Worm (Caenorhabditis elegans) whole organism, L4 larva: ENCODE measurements around the gene str-111.

ENCODE experiments used
- D1046.2 ChIP-seq: fragments of 200-800 bp; sonication (Bioruptor generic); IDR thresholded peaks from 2 replicates; pipeline ENCODE4 v1.3.6; 2022; ENCODE audit warnings: missing genetic modification characterization, missing compliant biosample characterization
- F10B5.3 ChIP-seq: sonication (generic microtip); optimal IDR thresholded peaks from 2 replicates; lab custom pipeline; 2016; ENCODE audit warnings: mild to moderate bottlenecking, missing genetic modification characterization, missing compliant biosample characterization
- F26F4.8 ChIP-seq: fragments of 200-800 bp; sonication (Bioruptor generic); conservative IDR thresholded peaks from 2 replicates; pipeline ENCODE4 v1.3.6; 2022; ENCODE audit warnings: missing genetic modification characterization, missing compliant biosample characterization
- F37D6.2 ChIP-seq: sonication (generic microtip); optimal IDR thresholded peaks from 2 replicates; lab custom pipeline; 2016; ENCODE audit warnings: mild to moderate bottlenecking, missing genetic modification characterization, missing compliant biosample characterization
- F44E2.7 ChIP-seq: fragments of 200-800 bp; sonication (Bioruptor generic); IDR thresholded peaks from 2 replicates; pipeline ENCODE4 v2.1.2; 2022; ENCODE audit warnings: missing genetic modification characterization, missing compliant biosample characterization
- T26A8.4 ChIP-seq: fragments of 200-800 bp; sonication (Bioruptor generic); IDR thresholded peaks from 2 replicates; pipeline ENCODE4 v1.3.6; 2022; ENCODE audit warnings: missing genetic modification characterization, missing compliant biosample characterization
- Y48G9A.11 ChIP-seq: fragments of 200-800 bp; sonication (Bioruptor generic); IDR thresholded peaks from 2 replicates; pipeline ENCODE4 v1.3.6; 2022; ENCODE audit warnings: missing genetic modification reagents, missing genetic modification characterization, missing compliant biosample characterization
- Y75B8A.6 ChIP-seq: fragments of 200-800 bp; sonication (Bioruptor generic); IDR thresholded peaks from 2 replicates; pipeline ENCODE4 v1.3.6; 2022; ENCODE audit warnings: missing genetic modification reagents, missing genetic modification characterization, missing compliant biosample characterization
- aha-1 ChIP-seq: fragments of 150-350 bp; peaks from one replicate; lab custom pipeline; 2014; ENCODE audit warnings: missing biosample characterization, missing genetic modification characterization
- aly-2 ChIP-seq: sonication (generic microtip); optimal IDR thresholded peaks from 2 replicates; lab custom pipeline; 2018; ENCODE audit warnings: missing biosample characterization, missing genetic modification characterization
- arid-1 ChIP-seq: fragments of 200-800 bp; sonication (Bioruptor generic); conservative IDR thresholded peaks from 2 replicates; pipeline ENCODE4 v1.3.6; 2022; ENCODE audit warnings: missing genetic modification reagents, missing genetic modification characterization, missing compliant biosample characterization
- ceh-20 ChIP-seq: fragments of 200-800 bp; sonication (Bioruptor generic); IDR thresholded peaks from 2 replicates; pipeline ENCODE4 v1.3.6; 2022; ENCODE audit warnings: missing genetic modification reagents, missing genetic modification characterization, missing compliant biosample characterization
- ceh-32 ChIP-seq: sonication (generic microtip); optimal IDR thresholded peaks from 2 replicates; lab custom pipeline; 2016; ENCODE audit warnings: mild to moderate bottlenecking, missing genetic modification characterization, missing compliant biosample characterization; ENCODE audit not compliant: poor library complexity
- cey-2 ChIP-seq: sonication (generic microtip); optimal IDR thresholded peaks from 3 replicates; lab custom pipeline; 2017; ENCODE audit warnings: missing genetic modification characterization, mild to moderate bottlenecking, missing compliant biosample characterization, antibody characterized with exemption, borderline replicate concordance; ENCODE audit not compliant: insufficient read depth
- dmd-6 ChIP-seq: fragments of 200-800 bp; sonication (Bioruptor generic); IDR thresholded peaks from 2 replicates; pipeline ENCODE4 v1.3.6; 2022; ENCODE audit warnings: missing genetic modification reagents, missing genetic modification characterization, missing compliant biosample characterization
- duxl-1 ChIP-seq: sonication (generic microtip); optimal IDR thresholded peaks from 2 replicates; lab custom pipeline; 2016; ENCODE audit warnings: mild to moderate bottlenecking, missing genetic modification characterization, moderate library complexity, missing compliant biosample characterization; ENCODE audit not compliant: poor library complexity
- fos-1 ChIP-seq: fragments of 150-350 bp; optimal IDR thresholded peaks from 2 replicates; lab custom pipeline; 2014; ENCODE audit warnings: missing biosample characterization, missing genetic modification characterization
- gei-8 ChIP-seq: fragments of 200-800 bp; sonication (Bioruptor generic); optimal IDR thresholded peaks from 2 replicates; lab custom pipeline; 2018; ENCODE audit warnings: mild to moderate bottlenecking, missing genetic modification characterization, missing compliant biosample characterization
- hlh-11 ChIP-seq: fragments of 200-800 bp; sonication (Bioruptor generic); optimal IDR thresholded peaks from 2 replicates; lab custom pipeline; 2018; ENCODE audit warnings: mild to moderate bottlenecking, missing genetic modification characterization, missing compliant biosample characterization
- lin-29 ChIP-seq: fragments of 200-800 bp; sonication (Bioruptor generic); IDR thresholded peaks from 2 replicates; pipeline ENCODE4 v1.3.6; 2022; ENCODE audit warnings: missing genetic modification reagents, missing genetic modification characterization, missing compliant biosample characterization
- lin-38 ChIP-seq: fragments of 200-800 bp; sonication (Bioruptor generic); IDR thresholded peaks from 2 replicates; pipeline ENCODE4 v1.3.6; 2022; ENCODE audit warnings: missing genetic modification reagents, missing genetic modification characterization, missing compliant biosample characterization
- madf-5 ChIP-seq, 2 experiments: fragments of 200-800 bp; sonication (Bioruptor generic); IDR thresholded peaks; 2 replicates each; pipeline ENCODE4 v1.3.6; 2022; ENCODE audit warnings: missing compliant biosample characterization in 2 of 2, missing genetic modification characterization in 2 of 2
- mdt-29 ChIP-seq: fragments of 200-800 bp; sonication (Bioruptor generic); IDR thresholded peaks from 2 replicates; pipeline ENCODE4 v1.3.6; 2022; ENCODE audit warnings: missing genetic modification reagents, missing genetic modification characterization, missing compliant biosample characterization
- nhr-10 ChIP-seq: fragments of 150-350 bp; optimal IDR thresholded peaks from 2 replicates; lab custom pipeline; 2014; ENCODE audit warnings: missing biosample characterization, missing genetic modification characterization
- nhr-102 ChIP-seq: sonication (generic microtip); optimal IDR thresholded peaks from 2 replicates; lab custom pipeline; 2016; ENCODE audit warnings: mild to moderate bottlenecking, missing genetic modification characterization, moderate library complexity, missing compliant biosample characterization
- nhr-111 ChIP-seq: fragments of 200-800 bp; sonication (Bioruptor generic); optimal IDR thresholded peaks from 2 replicates; lab custom pipeline; 2018; ENCODE audit warnings: mild to moderate bottlenecking, missing genetic modification characterization, missing compliant biosample characterization
- nhr-25 ChIP-seq: sonication (generic microtip); optimal IDR thresholded peaks from 2 replicates; lab custom pipeline; 2017; ENCODE audit warnings: missing genetic modification characterization, mild to moderate bottlenecking, missing compliant biosample characterization, antibody characterized with exemption, moderate library complexity, borderline replicate concordance; ENCODE audit not compliant: insufficient read depth
- nhr-41 ChIP-seq: fragments of 200-800 bp; sonication (Bioruptor generic); IDR thresholded peaks from 2 replicates; pipeline ENCODE4 v1.3.6; 2022; ENCODE audit warnings: missing genetic modification reagents, missing genetic modification characterization, missing compliant biosample characterization
- pha-4 ChIP-seq, 2 experiments: fragments of 150-350 bp in 1 of 2; fragments of 200-800 bp in 1 of 2; sonication (Bioruptor generic) in 1 of 2; IDR thresholded peaks in 1 of 2; optimal IDR thresholded peaks in 1 of 2; 2 replicates each; pipeline versions ENCODE4 v1.3.6 to Lab custom; 2014 to 2022; ENCODE audit warnings: missing genetic modification characterization in 2 of 2, missing genetic modification reagents in 2 of 2, missing biosample characterization in 1 of 2, missing compliant biosample characterization in 1 of 2
- sdz-12 ChIP-seq: fragments of 200-800 bp; sonication (Bioruptor generic); optimal IDR thresholded peaks from 2 replicates; lab custom pipeline; 2018; ENCODE audit warnings: mild to moderate bottlenecking, missing genetic modification characterization, missing compliant biosample characterization
- spr-1 ChIP-seq: sonication (generic microtip); optimal IDR thresholded peaks from 2 replicates; lab custom pipeline; 2016; ENCODE audit warnings: mild to moderate bottlenecking, missing genetic modification characterization, missing compliant biosample characterization
- tag-97 ChIP-seq: fragments of 200-800 bp; sonication (Bioruptor generic); IDR thresholded peaks from 2 replicates; pipeline ENCODE4 v1.3.6; 2022; ENCODE audit warnings: missing genetic modification characterization, missing compliant biosample characterization
- unc-62 ChIP-seq, 3 experiments: fragments of 150-350 bp in 1 of 3; sonication (generic microtip); optimal IDR thresholded peaks in 2 of 3; peaks in 1 of 3; 1 replicate in 1 of 3; 2 replicates in 2 of 3; lab custom pipeline; 2014 to 2017; ENCODE audit warnings: missing biosample characterization in 3 of 3, missing genetic modification characterization in 3 of 3, missing genetic modification reagents in 3 of 3, missing genotype in 1 of 3
- zag-1 ChIP-seq: fragments of 150-350 bp; optimal IDR thresholded peaks from 2 replicates; lab custom pipeline; 2014; ENCODE audit warnings: missing biosample characterization, missing genetic modification characterization

Gene str-111

ce11 chrV:16174109-16174508 lies 5.2 kb upstream of the str-111 start:
- TF ChIP-seq spr-1 (tag; lab: Kevin White, UChicago) (no peak), T26A8.4 (GFP tag; lab: Robert Waterston, UW) (no peak), F26F4.8 (GFP tag; lab: Robert Waterston, UW) (no peak), nhr-25 (no peak), lin-29 (GFP tag; lab: Robert Waterston, UW) (no peak), F37D6.2 (tag; lab: Kevin White, UChicago) (no peak), zag-1 (tag; lab: Kevin White, UChicago) (no peak), ceh-20 (GFP tag; lab: Robert Waterston, UW) (no peak), F10B5.3 (tag; lab: Kevin White, UChicago) (no peak), cey-2 (tag; lab: Kevin White, UChicago) (no peak), sdz-12 (GFP tag; lab: Kevin White, UChicago) (no peak), nhr-102 (no peak), dmd-6 (no peak), pha-4 (GFP tag; IDR thresholded peaks at IDR 0.05; lab: Robert Waterston, UW) (no peak), pha-4 (tag; optimal IDR thresholded peaks at IDR 0.05; lab: Kevin White, UChicago) (no peak), D1046.2 (GFP tag; lab: Robert Waterston, UW) (no peak), nhr-41 (GFP tag; lab: Robert Waterston, UW) (no peak)

ce11 chrV:16171721-16172120 lies 2.8 kb upstream of the str-111 start, which contains the start of gene K05D4.9:
K05D4.9 (minus strand) TSS chrV:16171821.
- TF ChIP-seq aly-2 (tag; lab: Kevin White, UChicago): no peak
- peak in 1 of 2 experiments; percentile 41 for TF ChIP-seq unc-62 (GFP tag; optimal IDR thresholded peaks at IDR 0.05 in 1 of 2; lab: Kevin White, UChicago)
- TF ChIP-seq unc-62 (tag; optimal IDR thresholded peaks at IDR 0.05; lab: Kevin White, UChicago): no peak
- no peak for TF ChIP-seq aha-1 (tag; lab: Kevin White, UChicago)
- TF ChIP-seq mdt-29: no peak

DNA sequence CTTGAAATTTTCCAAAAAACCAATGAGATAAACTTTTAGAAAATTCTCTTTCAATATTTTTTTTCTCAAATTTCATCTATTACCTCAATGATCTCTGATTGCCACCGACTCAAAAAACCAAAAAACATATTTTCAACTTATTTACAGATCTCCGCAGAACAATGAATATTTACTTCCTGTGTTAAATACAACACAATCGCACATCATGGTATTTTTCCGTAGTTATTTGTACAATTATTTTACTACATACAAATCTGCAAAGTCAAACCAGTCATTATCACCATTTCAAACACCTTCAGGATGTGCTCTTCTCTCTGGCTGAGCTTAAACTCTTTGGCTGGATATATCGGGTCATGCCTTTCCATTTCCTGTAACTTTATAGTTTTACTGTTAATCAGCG lies 3.0 kb downstream of the str-111 start, which contains the start of gene str-108:
Gene str-108 (plus strand): TSS at position 301 of the 400 bp plus-strand sequence.
- TF ChIP-seq F44E2.7 (GFP tag; lab: Robert Waterston, UW): no peak
- TF ChIP-seq nhr-111 (GFP tag; lab: Kevin White, UChicago): no peak
- no peak for TF ChIP-seq mdt-29
- TF ChIP-seq F37D6.2 (tag; lab: Kevin White, UChicago): no peak
- no peak for TF ChIP-seq tag-97 (GFP tag; lab: Robert Waterston, UW)
- no peak for TF ChIP-seq Y75B8A.6 (GFP tag; lab: Robert Waterston, UW)
- TF ChIP-seq nhr-10 (tag; lab: Kevin White, UChicago): no peak
- TF ChIP-seq hlh-11 (tag; lab: Kevin White, UChicago): no peak
- no peak for TF ChIP-seq madf-5 (GFP tag; IDR thresholded peaks at IDR 0.05; lab: Robert Waterston, UW)
- no peak for TF ChIP-seq gei-8 (GFP tag; lab: Kevin White, UChicago)
- TF ChIP-seq ceh-20 (GFP tag; lab: Robert Waterston, UW): no peak
- TF ChIP-seq arid-1 (GFP tag; lab: Robert Waterston, UW): no peak
- TF ChIP-seq duxl-1: no peak
- no peak for TF ChIP-seq ceh-32
- TF ChIP-seq Y48G9A.11 (GFP tag; lab: Robert Waterston, UW): no peak

DNA sequence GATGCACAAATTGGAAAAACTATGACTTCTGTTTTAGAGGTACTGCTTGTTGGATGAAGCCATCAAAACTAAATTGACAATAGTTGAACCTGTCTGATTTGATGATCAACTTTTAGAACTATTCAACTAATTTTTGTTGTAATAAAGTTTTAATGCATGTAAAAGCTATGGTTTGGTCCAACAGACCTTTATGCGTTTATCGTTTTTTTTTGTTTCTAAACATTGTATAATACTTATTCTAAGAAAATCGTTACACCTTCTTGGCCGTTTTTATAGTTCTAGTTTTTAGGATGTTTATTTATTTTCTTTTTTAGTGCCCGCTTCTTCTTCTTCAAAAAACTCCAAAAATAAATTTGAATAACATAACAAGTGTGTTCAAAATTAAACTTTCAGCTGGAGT lies 5.2 kb downstream of the str-111 start, which contains the start of gene F10A3.12:
Gene F10A3.12 (plus strand): TSS at position 301 of the 400 bp plus-strand sequence.
- TF ChIP-seq madf-5 (GFP tag; IDR thresholded peaks at IDR 0.05; lab: Robert Waterston, UW) (no peak), fos-1 (tag; lab: Kevin White, UChicago) (no peak), lin-38 (no peak)
